Fruit fly (Drosophila melanogaster): Measurements from ENCODE around the gene ovm.

Gene ovm

DNA sequence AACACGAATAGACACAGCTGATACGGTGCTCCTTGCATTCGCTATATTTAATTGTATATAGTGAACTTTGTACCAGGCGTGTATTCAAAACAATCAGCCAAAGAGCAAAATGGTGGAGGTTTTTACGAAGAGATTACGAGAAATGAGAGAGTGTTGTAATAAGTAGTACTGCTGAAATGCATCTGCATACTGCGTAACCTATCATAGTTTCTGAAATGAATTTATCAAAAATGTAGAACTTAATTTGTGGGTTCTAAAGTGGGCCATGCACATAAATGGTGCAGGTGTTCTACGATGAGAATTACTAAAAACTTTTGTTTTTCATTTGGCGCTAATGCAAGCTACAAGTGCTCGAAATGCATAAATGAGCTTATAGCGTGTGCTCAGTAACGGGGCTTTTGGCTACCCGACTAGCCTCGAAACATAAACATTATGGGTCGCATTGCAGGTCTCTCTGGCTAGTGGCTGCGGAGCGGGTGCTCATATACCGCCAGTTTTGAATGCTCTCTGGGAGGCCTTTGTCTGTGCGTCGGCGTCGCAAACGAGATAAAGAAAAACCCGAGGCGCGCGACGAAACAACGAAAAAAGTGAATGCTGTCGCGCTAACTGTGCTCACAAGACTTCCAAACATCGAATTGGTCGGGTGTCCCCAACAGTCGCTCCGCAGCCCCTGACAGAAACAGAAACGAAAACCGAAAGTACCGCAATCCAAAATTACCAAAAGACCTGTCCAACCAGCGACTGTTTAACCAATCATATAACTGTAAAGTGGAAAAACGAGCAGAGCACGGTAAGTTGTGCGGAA is 9.1 kb downstream of the ovm start, which contains the start of gene Gs1:
Gs1 (plus strand) TSS at position 612 of the 805 bp plus-strand sequence.
- TF ChIP-seq CTCF (optimal IDR thresholded peaks at IDR 0.05), result no peak
- no peak for TF ChIP-seq CG8478 (optimal IDR thresholded peaks at IDR 0.05)

DNA sequence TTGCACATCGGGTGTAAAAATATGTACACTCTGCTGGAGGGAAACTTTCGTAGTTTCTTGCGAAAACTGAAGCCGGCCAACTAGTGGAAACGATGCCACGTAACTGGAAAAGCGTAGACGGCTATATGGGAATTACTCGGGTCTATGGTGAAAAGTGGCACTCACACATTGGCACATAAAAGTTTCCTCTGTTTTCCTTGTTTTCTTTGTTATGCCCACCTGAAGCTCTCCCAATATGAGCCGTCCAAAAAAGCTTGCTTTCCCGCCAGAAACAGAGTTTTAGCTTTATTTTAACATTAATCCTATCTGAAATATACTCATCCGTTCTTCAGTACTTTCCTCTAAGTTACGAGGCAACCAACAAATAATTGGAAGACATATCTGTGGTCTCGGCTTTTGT is 10.1 kb downstream of the ovm start, which contains the start of gene CG3164:
CG3164 (minus strand) TSS at position 101 of the 400 bp plus-strand sequence.
- no peak for TF ChIP-seq CTCF (optimal IDR thresholded peaks at IDR 0.05)
- no peak for TF ChIP-seq CG8478 (optimal IDR thresholded peaks at IDR 0.05)

DNA sequence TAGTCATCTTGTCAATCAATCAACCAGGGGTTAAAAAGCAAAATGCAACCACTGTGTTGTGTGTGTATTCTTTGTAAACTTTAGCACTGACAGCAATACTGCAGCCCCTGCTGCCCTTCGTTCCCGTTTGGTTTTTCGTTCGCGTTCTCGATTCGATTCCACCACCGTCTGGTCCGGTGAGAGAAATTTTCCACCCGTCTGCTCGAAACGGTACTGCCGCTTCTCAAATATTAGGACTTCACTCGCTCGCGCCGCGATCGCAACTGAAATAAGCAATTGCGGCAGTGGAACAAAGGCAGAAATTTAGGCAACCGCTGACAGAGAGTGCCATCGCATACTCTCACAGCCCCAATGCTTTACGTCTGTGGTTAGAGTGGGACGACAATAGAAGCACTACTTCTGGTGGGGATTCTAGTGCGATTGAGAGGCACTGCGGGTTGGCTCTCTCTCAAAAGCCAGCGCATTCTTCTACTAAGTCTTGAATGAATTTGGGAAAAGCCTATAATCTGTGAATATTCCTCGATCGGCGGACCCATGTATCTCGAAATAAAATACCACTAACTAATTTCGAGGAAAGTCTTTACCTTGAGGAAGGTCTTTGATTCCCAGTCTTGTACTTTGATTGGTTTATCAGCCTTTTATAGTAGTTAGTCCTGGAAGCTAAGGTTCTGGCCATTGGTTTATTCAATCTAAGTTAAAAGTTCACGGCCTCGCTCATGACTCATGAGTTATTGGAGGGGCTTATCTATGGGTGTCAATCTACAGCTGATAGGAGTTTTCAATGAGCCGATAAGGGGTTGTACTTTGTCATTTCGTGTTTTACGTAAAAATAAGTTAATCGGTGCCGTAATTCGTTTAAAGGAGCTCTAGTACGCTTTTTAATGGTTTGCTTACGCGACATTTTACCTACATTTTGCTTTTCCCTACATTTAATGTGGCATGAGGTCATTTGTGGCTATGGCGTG is 11.5 kb downstream of the ovm start:
- TF ChIP-seq CG8478 (optimal IDR thresholded peaks at IDR 0.05) (peak; percentile 56), CTCF (optimal IDR thresholded peaks at IDR 0.05) (no peak)

DNA sequence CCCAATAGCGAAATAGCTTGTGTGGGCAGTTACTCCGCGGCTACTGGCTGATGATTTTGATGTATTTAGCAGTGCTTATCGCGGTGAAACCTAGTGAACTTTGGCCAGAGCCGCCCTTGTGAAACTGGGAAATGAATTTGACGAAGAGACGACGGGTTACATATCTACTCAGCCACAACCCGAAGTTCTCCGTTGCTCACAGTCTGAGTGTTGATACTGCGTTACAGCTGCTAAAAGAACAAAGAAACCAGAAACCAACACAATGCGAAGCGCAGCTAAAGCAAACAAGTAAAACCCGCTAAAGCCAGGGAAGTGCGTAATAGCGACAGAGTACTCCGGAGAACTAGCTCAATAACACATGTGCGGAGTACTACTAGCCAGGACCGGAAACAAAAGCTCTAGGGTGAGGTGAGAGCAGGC is 12.5 kb downstream of the ovm start:
- TF ChIP-seq CTCF (optimal IDR thresholded peaks at IDR 0.05), result no peak
- no peak for TF ChIP-seq CG8478 (optimal IDR thresholded peaks at IDR 0.05)

DNA sequence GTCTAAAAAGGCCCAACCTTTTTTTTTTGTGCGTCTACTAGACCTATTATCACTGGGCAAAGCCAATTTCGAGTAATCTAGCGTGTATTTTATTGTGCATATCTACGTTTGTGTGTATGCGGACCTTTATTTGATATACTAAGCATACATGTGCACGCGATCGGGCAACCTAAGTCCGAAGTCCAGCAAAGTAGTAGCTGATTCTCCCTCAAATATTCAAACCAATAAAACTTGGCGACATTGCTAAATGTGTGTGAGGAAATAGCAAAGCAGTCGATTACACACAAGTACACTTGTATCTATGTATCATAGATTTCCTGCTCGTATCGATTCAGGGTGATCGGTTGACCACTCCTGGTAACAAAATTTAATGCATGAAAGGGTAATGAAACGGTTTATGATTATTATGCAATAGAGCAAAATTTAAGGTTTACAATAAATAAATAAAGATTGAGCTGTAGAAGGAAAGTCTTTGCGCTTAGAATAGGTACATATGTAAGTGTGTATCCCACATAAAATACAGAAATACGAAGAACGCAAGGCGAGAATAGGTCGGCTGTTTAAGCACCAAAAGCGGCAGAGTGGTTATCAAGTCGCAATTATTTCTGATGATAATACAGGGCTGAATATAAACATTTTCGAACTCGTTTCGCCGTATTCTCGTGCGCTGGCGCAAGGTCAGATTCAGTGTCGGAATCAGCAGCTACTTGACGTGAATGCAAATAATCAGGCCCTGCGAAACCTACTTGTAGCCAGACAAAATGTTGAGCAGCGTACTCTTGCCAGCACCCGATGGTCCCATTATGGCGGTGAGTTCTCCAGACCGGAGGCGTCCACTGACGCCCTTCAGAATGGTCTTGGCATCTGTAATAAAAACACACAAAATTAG is 15.2 kb downstream of the ovm start:
- no peak for TF ChIP-seq CG8478 (optimal IDR thresholded peaks at IDR 0.05)
- TF ChIP-seq CTCF (optimal IDR thresholded peaks at IDR 0.05), result no peak

DNA sequence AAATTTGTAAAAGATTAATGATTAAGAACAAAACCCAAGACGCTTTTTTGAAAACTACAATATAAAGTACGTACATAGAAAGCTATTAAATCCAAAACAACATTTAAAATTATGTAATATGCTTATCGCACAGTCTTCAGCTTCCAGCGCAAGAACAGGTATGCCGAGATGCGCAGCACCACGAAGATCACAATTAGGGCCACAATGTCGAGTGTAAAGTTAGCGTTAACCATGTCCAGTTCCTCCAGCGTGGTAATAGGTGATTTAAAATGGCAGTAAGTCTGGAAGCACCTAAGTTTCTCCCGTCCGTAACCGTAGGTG is 17.8 kb downstream of the ovm start:
- TF ChIP-seq CG8478 (optimal IDR thresholded peaks at IDR 0.05) (no peak), CTCF (optimal IDR thresholded peaks at IDR 0.05) (no peak)

DNA sequence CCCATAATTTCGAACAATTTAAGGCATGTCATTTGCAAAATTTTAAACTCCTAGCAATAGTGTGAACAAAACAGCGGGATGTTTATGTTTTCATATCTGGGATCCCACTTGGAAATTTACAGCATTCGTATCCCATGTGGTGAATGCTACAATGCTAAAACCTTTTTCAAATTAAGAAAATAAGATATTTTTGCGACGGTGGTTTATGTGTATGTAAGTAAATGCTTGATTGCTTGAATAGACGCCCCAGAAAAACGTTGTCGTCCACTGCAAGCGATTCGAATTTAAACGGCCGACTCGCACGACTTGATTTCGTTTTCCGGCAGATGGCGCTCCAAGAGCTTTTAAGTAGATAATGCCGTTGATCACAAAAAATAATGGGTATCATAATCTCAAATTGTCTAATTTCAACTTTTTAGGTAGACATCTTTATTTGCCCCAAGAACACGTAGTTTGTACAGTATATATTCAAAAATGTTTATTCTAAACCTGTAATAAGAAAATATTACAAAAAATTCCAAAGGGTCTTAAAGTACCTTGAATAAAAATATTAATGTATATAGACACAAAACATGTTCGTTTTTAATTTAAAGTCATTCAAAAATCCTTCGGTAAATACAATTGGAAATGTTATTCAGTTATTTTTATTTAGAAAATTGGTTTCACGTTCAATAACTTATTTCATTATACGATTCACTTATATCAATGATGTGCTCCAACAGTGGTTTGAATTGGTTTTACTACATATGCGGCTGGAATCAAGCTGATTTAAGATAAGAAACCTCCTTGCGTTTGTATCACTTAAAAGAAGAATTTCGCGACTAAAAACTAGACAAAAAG is 18.4 kb downstream of the ovm start:
- TF ChIP-seq CTCF (optimal IDR thresholded peaks at IDR 0.05), result peak; percentile 42 to 66
- TF ChIP-seq CG8478 (optimal IDR thresholded peaks at IDR 0.05), result no peak

DNA sequence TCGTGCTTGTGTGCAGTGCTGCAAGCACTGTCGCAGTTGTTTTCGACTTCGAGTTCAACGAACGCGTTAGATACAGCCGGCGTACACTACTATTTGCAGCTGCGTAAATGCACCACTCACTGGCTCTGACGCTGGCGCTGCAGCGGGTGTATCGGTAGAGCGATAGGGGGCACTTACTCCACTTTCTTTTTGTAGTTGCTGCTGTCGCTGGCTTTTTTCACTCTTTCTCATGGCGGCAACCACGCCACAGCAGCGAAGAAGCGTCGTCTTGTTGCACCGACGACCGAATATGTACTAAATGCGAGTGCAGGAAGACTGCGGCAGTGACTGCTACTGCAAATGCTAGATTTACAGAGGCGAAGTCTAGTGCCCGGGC is 19.3 kb downstream of the ovm start, which contains the start of gene CG4822:
CG4822 (minus strand) TSS at position 299 of the 376 bp plus-strand sequence.
- no peak for TF ChIP-seq CTCF (optimal IDR thresholded peaks at IDR 0.05)
- TF ChIP-seq CG8478 (optimal IDR thresholded peaks at IDR 0.05), result no peak

DNA sequence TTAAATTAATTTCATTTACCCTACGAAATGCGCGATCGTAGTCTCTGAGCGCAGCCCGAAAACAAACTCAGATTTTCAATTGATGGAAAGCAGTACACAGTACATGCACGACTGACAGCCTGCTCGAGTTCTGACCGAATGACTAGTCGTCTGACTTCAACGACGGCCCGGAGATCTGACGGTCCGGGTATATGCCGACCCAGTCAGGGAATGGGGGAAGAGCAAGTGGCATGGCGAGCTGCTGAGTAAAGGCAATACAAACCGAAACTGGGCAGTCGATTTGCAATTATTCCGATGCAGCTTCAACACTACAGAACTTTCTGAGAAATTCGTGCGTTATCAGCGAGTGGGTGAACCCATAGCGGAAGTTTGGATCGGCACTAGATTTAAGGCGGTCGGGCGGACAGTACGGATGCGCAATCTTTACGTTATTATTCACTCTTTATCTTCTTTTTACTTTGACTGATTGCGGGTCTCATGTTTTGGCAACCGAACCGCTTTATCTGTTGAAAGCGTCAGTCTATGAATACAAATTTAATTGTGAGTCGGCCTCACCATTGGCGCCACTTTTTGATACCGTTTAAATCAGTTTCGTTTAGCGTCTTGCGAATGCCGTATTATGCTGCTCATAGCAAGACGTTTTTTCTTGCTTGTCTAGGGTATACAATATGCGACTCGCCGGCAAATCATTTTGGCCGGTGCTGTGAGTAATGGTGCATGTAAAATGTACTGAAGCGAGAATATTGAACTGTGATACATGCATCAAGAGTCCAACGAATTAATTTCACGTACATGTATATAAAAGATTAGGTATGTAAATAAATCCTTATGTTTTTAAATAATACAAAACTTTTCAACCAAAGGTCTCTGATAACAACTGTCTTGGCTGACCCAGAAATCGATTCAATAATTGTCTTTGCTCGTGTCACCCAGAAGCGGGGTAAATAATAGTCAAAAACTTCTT is 20.0 kb downstream of the ovm start:
- no peak for TF ChIP-seq CG8478 (optimal IDR thresholded peaks at IDR 0.05)
- TF ChIP-seq CTCF (optimal IDR thresholded peaks at IDR 0.05), result no peak

DNA sequence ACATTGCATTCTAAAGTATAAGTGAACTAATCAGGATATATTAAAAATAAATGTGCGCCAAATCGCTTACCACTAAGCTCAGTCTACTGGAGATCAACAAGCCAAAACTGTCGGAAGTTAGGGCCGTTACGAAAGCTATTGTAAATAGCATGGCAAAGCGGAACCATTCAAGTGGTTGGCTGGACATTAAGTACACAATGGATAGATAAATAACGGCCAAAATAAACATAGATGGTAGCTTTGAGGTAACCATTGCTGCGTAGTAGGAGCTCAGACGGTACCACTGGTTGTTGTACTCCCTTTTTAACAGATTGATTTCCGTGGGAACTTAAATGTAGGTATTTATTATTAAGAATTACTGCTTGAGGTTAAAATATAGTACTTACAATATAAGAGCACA is 23.0 kb downstream of the ovm start:
- TF ChIP-seq CG8478 (optimal IDR thresholded peaks at IDR 0.05) (no peak), CTCF (optimal IDR thresholded peaks at IDR 0.05) (no peak)

DNA sequence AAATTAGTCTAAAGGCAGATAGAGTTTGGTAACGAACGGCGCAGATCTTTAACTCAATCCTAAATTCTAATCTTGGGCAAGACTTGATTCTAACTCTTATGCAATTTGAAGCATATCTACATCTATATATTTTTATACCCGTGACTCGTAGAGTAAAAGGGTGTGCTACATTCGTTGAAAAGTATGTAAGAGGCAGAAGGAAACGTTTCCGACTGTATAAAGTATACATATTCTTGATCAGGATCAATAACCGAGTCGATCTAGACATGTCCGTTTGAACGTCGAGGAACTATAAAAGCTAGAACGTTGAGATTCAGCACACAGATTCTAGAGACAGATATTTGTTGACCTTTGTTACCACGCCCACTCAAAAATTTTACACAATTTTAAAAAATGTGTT is 24.4 kb downstream of the ovm start, which contains the start of gene CG13694:
CG13694 (minus strand) TSS at position 101 of the 400 bp plus-strand sequence.
- no peak for TF ChIP-seq CTCF (optimal IDR thresholded peaks at IDR 0.05)
- no peak for TF ChIP-seq CG8478 (optimal IDR thresholded peaks at IDR 0.05)

DNA sequence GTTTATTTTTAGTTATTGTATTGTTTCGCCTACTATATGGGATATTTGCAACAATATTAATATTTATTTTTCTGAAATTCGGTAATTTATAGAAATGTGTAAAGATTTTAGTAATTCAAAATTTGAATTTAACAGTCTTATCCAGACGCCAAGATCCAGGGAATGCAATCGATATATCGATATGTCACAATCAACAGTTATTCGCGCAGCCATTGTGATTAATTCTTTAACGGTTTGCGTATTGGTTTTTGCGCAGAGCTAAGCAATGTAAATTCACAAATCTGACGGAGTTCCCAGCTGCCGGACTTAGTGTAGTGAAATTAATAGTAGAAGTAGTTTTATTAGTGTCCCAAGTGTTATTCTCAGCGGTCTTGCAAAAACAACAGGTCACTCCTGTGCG is 26.4 kb downstream of the ovm start, which contains the start of gene ND-15:
ND-15 (plus strand) TSS at position 298 of the 400 bp plus-strand sequence.
- TF ChIP-seq CTCF (optimal IDR thresholded peaks at IDR 0.05) (peak in 1 of 2 experiments; percentile 14), CG8478 (optimal IDR thresholded peaks at IDR 0.05) (no peak)

Data from S2 (cell line).